Worm (Caenorhabditis elegans): ENCODE results near the gene Y9C2UA.1.
A peak's percentile ranks its signal among the peaks of the same experiment; 100 is the strongest.

Y9C2UA.1 gene

DNA sequence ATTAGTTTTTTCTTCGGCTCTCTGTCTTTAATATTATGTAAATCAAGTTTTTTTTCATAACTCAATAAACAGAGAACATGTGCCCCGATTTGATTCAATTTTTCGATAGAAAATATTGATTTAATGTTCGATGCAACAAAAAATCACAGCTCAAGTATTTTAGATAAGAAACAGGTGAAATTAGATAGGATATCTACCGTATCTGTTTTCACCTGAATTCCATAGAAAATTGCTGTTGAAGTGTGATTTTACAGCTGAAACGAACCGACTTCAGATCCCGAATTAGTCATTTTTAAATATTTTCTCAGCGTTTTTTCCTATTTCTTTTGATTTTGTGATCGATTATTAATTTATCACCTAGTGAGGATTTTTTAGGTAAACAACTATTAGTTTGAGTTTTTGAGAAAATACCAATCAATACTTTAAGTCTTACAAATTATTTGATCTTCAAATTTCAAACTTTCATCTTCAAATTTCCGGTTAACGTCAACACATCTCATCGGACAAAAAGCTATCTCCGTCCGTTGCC lies at the start of gene Y9C2UA.1:
Y9C2UA.1 (plus strand) TSS at position 479 of the 529 bp plus-strand sequence.
- no peak for TF ChIP-seq dao-5 (tag; optimal IDR thresholded peaks at IDR 0.05)
- no peak for TF ChIP-seq him-1 (tag; optimal IDR thresholded peaks at IDR 0.05)
- TF ChIP-seq W03F9.2 (tag; optimal IDR thresholded peaks at IDR 0.05): no peak

ce11 chrII:9092910-9093309 lies 46.5 kb upstream of the Y9C2UA.1 start:
- TF ChIP-seq dao-5 (tag; optimal IDR thresholded peaks at IDR 0.05) (no peak), W03F9.2 (tag; optimal IDR thresholded peaks at IDR 0.05) (no peak), him-1 (tag; optimal IDR thresholded peaks at IDR 0.05) (no peak)

DNA sequence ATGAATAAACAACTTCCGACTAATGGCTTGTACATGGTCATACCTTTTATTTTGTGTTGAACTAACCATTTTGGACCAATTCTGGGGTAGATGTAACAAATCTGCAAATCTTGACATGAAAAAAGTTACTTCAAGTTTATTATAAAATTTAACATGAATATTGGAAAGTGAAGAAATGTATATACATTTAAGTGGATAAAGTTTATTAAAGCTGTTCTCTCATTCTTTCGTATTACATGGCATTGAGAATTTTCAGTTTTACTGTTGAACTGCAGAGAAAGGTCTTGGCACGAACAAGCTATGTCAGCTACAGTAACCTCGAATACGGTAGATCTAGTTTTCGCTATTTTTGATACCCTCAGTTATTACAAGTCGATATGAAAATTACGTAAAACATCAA lies 45.9 kb upstream of the Y9C2UA.1 start, which contains the start of gene C07H4.1:
C07H4.1 (minus strand) TSS at position 101 of the 400 bp plus-strand sequence.
- TF ChIP-seq W03F9.2 (tag; optimal IDR thresholded peaks at IDR 0.05) (no peak), dao-5 (tag; optimal IDR thresholded peaks at IDR 0.05) (no peak), him-1 (tag; optimal IDR thresholded peaks at IDR 0.05) (no peak)

DNA sequence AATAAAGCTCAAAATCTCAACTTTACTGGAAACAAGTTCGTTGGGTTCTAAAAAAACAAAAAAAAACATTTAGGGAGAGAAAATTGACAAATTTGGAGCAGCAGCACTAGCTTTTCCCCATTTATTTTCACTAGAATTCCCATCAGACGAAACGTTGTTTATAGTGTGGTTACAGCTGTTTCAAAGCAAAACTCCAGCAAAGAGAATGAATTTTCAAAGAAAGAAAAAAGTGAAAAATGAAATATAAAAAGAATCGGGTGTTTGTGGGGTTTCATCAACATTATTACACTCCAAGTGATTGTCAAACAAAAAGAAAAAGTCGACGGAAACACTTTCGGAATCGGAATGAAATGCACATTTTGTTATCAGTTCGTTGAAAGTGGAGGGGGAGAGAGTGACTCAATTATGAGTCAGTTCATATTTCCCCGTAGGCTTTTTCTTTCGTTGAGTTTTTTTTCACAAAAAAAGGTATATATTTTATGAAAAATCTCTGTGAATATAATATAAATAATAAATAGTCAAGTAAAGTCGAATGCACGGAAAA lies 45.1 kb upstream of the Y9C2UA.1 start:
- peak; percentile 42 for TF ChIP-seq W03F9.2 (tag; optimal IDR thresholded peaks at IDR 0.05)
- no peak for TF ChIP-seq dao-5 (tag; optimal IDR thresholded peaks at IDR 0.05)

- no peak for TF ChIP-seq him-1 (tag; optimal IDR thresholded peaks at IDR 0.05)
- TF ChIP-seq dao-5 (tag; optimal IDR thresholded peaks at IDR 0.05): no peak
- TF ChIP-seq W03F9.2 (tag; optimal IDR thresholded peaks at IDR 0.05): no peak
Observed at ce11 chrII:9097302-9097701, 42.1 kb upstream of the Y9C2UA.1 start.

- TF ChIP-seq him-1 (tag; optimal IDR thresholded peaks at IDR 0.05) (no peak), dao-5 (tag; optimal IDR thresholded peaks at IDR 0.05) (no peak), W03F9.2 (tag; optimal IDR thresholded peaks at IDR 0.05) (no peak)
Observed at ce11 chrII:9098505-9098904, 40.9 kb upstream of the Y9C2UA.1 start, which contains the start of gene clh-5. clh-5 (minus strand) TSS chrII:9098605.

DNA sequence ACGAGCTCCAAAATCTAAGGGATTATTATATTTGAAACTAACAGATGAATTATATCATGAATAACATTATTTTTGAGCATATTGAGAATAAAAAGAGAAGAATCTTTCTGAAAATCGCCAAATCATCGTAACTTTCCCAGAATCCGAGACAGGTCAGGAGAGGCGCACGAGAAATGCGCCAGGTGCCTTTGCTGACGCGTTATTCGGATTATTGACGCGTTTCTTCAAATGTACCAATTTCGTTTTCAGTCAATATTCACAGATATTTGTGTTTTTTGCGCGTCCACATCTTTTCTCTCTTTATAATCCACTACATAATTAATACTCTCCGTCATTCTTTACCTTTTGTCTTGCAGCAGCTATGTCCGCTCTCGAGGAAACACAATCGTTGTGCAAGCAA lies 40.4 kb upstream of the Y9C2UA.1 start, which contains the start of gene T24H10.1:
T24H10.1 (plus strand) TSS at position 355 of the 400 bp plus-strand sequence.
- TF ChIP-seq dao-5 (tag; optimal IDR thresholded peaks at IDR 0.05) (no peak), him-1 (tag; optimal IDR thresholded peaks at IDR 0.05) (peak; percentile 45), W03F9.2 (tag; optimal IDR thresholded peaks at IDR 0.05) (peak; percentile 36)

- no peak for TF ChIP-seq him-1 (tag; optimal IDR thresholded peaks at IDR 0.05)
- TF ChIP-seq dao-5 (tag; optimal IDR thresholded peaks at IDR 0.05): no peak
- no peak for TF ChIP-seq W03F9.2 (tag; optimal IDR thresholded peaks at IDR 0.05)
Observed at ce11 chrII:9100798-9101197, 38.7 kb upstream of the Y9C2UA.1 start, which contains the start of gene T24H10.5. T24H10.5 (plus strand) TSS chrII:9101098.

- TF ChIP-seq him-1 (tag; optimal IDR thresholded peaks at IDR 0.05) (no peak), dao-5 (tag; optimal IDR thresholded peaks at IDR 0.05) (no peak)
Observed at ce11 chrII:9107095-9107769, 32.2 kb upstream of the Y9C2UA.1 start, which contains the start of gene dyrb-1. dyrb-1 (minus strand) TSS chrII:9107145.

ce11 chrII:9108443-9108842 lies 31.0 kb upstream of the Y9C2UA.1 start, which contains the start of gene dnj-23:
dnj-23 (minus strand) TSS chrII:9108600.
- no peak for TF ChIP-seq dao-5 (tag; optimal IDR thresholded peaks at IDR 0.05)
- no peak for TF ChIP-seq him-1 (tag; optimal IDR thresholded peaks at IDR 0.05)
- no peak for TF ChIP-seq W03F9.2 (tag; optimal IDR thresholded peaks at IDR 0.05)

ce11 chrII:9108905-9109551 lies 30.4 kb upstream of the Y9C2UA.1 start, which contains the start of gene T24H10.4:
T24H10.4 (plus strand) TSS chrII:9109534.
- no peak for TF ChIP-seq him-1 (tag; optimal IDR thresholded peaks at IDR 0.05)
- TF ChIP-seq W03F9.2 (tag; optimal IDR thresholded peaks at IDR 0.05): no peak
- TF ChIP-seq dao-5 (tag; optimal IDR thresholded peaks at IDR 0.05): no peak

DNA sequence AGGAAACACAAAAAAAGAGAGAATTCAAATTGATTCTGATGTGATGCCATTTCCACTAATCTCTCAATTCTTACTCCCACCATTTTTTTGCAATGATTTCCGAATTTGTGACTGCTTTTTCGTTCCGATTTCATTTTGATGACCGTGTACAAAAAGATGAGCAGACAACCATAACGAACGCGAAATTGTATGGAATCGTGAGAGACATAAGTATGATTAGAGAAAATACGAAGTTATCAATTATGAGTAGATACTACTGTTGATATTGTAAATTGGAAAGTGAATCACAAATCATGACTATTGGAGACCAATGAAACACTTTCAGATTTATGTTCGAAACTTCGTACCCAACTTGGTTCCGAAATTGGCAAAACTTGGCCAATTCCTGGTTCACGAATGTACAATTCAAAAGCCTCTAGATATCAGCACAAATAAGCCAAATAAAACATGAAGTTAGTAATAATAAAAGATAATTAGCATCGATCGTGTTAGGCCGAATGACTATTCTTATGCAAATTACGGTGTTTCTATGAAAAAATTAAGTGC lies 27.9 kb upstream of the Y9C2UA.1 start:
- TF ChIP-seq him-1 (tag; optimal IDR thresholded peaks at IDR 0.05) (no peak), W03F9.2 (tag; optimal IDR thresholded peaks at IDR 0.05) (no peak), dao-5 (tag; optimal IDR thresholded peaks at IDR 0.05) (no peak)

DNA sequence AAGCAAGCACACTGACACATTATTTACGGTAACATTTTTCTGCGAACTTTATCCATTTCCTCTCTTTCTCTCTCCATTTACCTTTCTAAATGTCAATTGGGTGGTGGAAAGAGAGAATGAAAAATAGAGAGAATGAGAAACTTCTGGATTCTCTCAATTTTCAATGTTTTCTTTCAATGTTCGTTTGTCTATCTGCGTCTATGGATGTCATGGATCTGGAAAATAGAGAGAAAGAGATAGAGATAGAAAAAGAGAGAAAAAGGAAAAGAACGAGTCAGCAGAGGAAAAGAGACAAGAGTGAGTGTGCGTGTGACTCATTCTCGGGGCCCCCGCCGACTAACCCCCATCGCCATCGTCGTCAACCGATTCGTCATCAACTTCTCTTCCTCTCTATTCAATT lies 26.6 kb upstream of the Y9C2UA.1 start, which contains the start of gene jun-1:
jun-1 (plus strand) TSS at position 307 of the 400 bp plus-strand sequence.
- TF ChIP-seq dao-5 (tag; optimal IDR thresholded peaks at IDR 0.05) (no peak), W03F9.2 (tag; optimal IDR thresholded peaks at IDR 0.05) (peak; percentile 62), him-1 (tag; optimal IDR thresholded peaks at IDR 0.05) (peak; percentile 4)

All from whole organism, L4/young adult.